Fruit fly (Drosophila melanogaster) whole organism, wandering third instar larva: ENCODE results near the gene CG10431.

Experiments
- Dif ChIP-seq: fragments of 200-275, 200-300 bp; sonication (Bioruptor generic); optimal IDR thresholded peaks from 2 replicates; lab custom pipeline; 2018; ENCODE audit warnings: missing biosample characterization, missing genetic modification characterization; ENCODE audit not compliant: partially characterized antibody
- HLH106 ChIP-seq: fragments of 200-800 bp; optimal IDR thresholded peaks from 3 replicates; lab custom pipeline; 2019; ENCODE audit warnings: missing biosample characterization, mild to moderate bottlenecking, missing genetic modification characterization, moderate library complexity
- Hr78 ChIP-seq: fragments of >200 bp; optimal IDR thresholded peaks from 2 replicates; lab custom pipeline; 2017; ENCODE audit warnings: missing biosample characterization, missing genetic modification characterization
- Hr83 ChIP-seq: fragments of 200-300 bp; sonication (Bioruptor generic); optimal IDR thresholded peaks from 2 replicates; lab custom pipeline; 2016; ENCODE audit warnings: missing biosample characterization, mild to moderate bottlenecking, missing genetic modification characterization, moderate library complexity; ENCODE audit not compliant: poor library complexity, severe bottlenecking
- Jra ChIP-seq: sonication (Bioruptor generic); optimal IDR thresholded peaks from 2 replicates; lab custom pipeline; 2016; ENCODE audit warnings: missing biosample characterization, missing genetic modification characterization
- Mio ChIP-seq: sonication (Bioruptor generic); optimal IDR thresholded peaks from 2 replicates; lab custom pipeline; 2016; ENCODE audit warnings: missing biosample characterization, missing genetic modification characterization
- OdsH ChIP-seq: fragments of 200-800 bp; sonication (Bioruptor generic); optimal IDR thresholded peaks from 2 replicates; lab custom pipeline; 2016; ENCODE audit warnings: missing biosample characterization, mild to moderate bottlenecking, missing genetic modification characterization
- dmrt93B ChIP-seq: fragments of 200-800 bp; sonication (Bioruptor generic); optimal IDR thresholded peaks from 2 replicates; lab custom pipeline; 2018; ENCODE audit warnings: missing biosample characterization, mild to moderate bottlenecking, missing genetic modification characterization
- pan ChIP-seq: fragments of >200 bp; optimal IDR thresholded peaks from 2 replicates; lab custom pipeline; 2017
- psq ChIP-seq: fragments of 200-800 bp; sonication (Bioruptor generic); optimal IDR thresholded peaks from 3 replicates; lab custom pipeline; 2017; ENCODE audit warnings: missing biosample characterization, mild to moderate bottlenecking, missing genetic modification characterization, moderate library complexity
- rgr ChIP-seq: fragments of 200-800 bp; sonication (Bioruptor generic); optimal IDR thresholded peaks from 3 replicates; lab custom pipeline; 2016; ENCODE audit warnings: missing biosample characterization, mild to moderate bottlenecking, missing genetic modification characterization
- usp ChIP-seq: fragments of >200 bp; optimal IDR thresholded peaks from 2 replicates; lab custom pipeline; 2017; ENCODE audit warnings: missing biosample characterization, missing genetic modification characterization

- TF ChIP-seq usp (GFP tag; lab: Kevin White, UChicago), result no peak
- no peak for TF ChIP-seq Hr78
- TF ChIP-seq Hr83 (GFP tag; lab: Kevin White, UChicago), result peak; percentile 98
- TF ChIP-seq dmrt93B (GFP tag; lab: Kevin White, UChicago), result no peak
- TF ChIP-seq Mio, result no peak
- no peak for TF ChIP-seq Dif (GFP tag; lab: Kevin White, UChicago)
- TF ChIP-seq rgr (GFP tag; lab: Kevin White, UChicago), result peak; percentile 57
- TF ChIP-seq HLH106 (tag; lab: Kevin White, UChicago), result no peak
- TF ChIP-seq OdsH (GFP tag; lab: Kevin White, UChicago), result peak; percentile 45
- no peak for TF ChIP-seq pan (lab: Kevin White, UChicago)
- TF ChIP-seq Jra, result peak; percentile 43
- TF ChIP-seq psq (GFP tag; lab: Kevin White, UChicago), result no peak
Measured at dm6 chr2L:18981484-18981883, 7.0 kb downstream of the CG10431 start.
